Worm (Caenorhabditis elegans): ENCODE data around the gene T10H9.8.

- TF ChIP-seq him-1 (tag; optimal IDR thresholded peaks at IDR 0.05) = no peak
- TF ChIP-seq dao-5 (tag; optimal IDR thresholded peaks at IDR 0.05) = no peak
- no peak for TF ChIP-seq W03F9.2 (tag; optimal IDR thresholded peaks at IDR 0.05)
These were observed 37.2 kb upstream of the T10H9.8 start for ce11 chrV:6614968-6615367.
